Fruit fly (Drosophila melanogaster): ENCODE measurements around the gene CkIIalpha-i1.
A peak's percentile ranks its signal among the peaks of the same experiment; 100 is the strongest.

The CkIIalpha-i1 gene

DNA sequence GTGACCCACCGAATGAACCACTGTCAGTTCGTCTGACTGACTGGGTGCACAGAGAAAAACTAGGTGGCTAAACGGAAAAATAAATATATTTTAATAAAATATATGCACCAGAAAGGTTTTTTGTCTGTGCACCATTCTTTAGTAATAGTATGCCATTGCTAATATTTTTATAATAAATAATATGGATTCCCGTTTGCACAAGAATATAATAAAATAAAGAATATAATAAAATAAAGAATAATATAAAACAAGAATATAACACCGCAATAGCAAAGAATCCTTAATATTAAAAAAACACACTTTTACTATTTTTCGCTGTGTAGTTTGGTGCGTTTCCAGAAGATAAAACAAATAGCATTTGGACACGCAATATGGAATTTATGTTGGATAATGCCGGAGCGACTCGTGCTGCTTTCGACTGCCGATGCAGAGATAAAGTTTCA lies 47.8 kb upstream of the CkIIalpha-i1 start (continued):
- TF ChIP-seq croc (GFP tag; conservative IDR thresholded peaks at IDR 0.05) (peak; percentile 46; the same call in 1 of the 3 replicates), bigmax (GFP tag; optimal IDR thresholded peaks at IDR 0.05) (no peak), kay (GFP tag; optimal IDR thresholded peaks at IDR 0.05) (no peak), CG11398 (GFP tag; optimal IDR thresholded peaks at IDR 0.05) (no peak), tap (tag; optimal IDR thresholded peaks at IDR 0.05) (peak; percentile 71), CG9609 (GFP tag; optimal IDR thresholded peaks at IDR 0.05) (no peak), pzg (GFP tag; optimal IDR thresholded peaks at IDR 0.05) (no peak), D (optimal IDR thresholded peaks at IDR 0.05) (no peak), D (GFP tag; optimal IDR thresholded peaks at IDR 0.05) (peak; percentile 80), CG3726 (GFP tag; IDR thresholded peaks at IDR 0.05) (no peak), pum (GFP tag; optimal IDR thresholded peaks at IDR 0.05) (no peak), MBD-R2 (GFP tag; IDR thresholded peaks at IDR 0.05) (peak; percentile 26; the same call in 1 of the 2 replicates), gcm (GFP tag; optimal IDR thresholded peaks at IDR 0.05) (peak; percentile 59), CG17568 (GFP tag; optimal IDR thresholded peaks at IDR 0.05) (no peak), luna (GFP tag; optimal IDR thresholded peaks at IDR 0.05) (no peak), CG3163 (GFP tag; optimal IDR thresholded peaks at IDR 0.05) (no peak), CG17385 (GFP tag; optimal IDR thresholded peaks at IDR 0.05) (peak; percentile 47), Sin3A (optimal IDR thresholded peaks at IDR 0.05) (no peak), zfh2 (GFP tag; optimal IDR thresholded peaks at IDR 0.05) (no peak), Lpt (GFP tag; optimal IDR thresholded peaks at IDR 0.05) (no peak), MESR4 (GFP tag; optimal IDR thresholded peaks at IDR 0.05) (no peak), YL-1 (GFP tag; optimal IDR thresholded peaks at IDR 0.05) (no peak), toy (GFP tag; IDR thresholded peaks at IDR 0.05) (no peak), Dfd (GFP tag; optimal IDR thresholded peaks at IDR 0.05) (no peak), sob (GFP tag; IDR thresholded peaks at IDR 0.05) (peak; percentile 32; the same call in 1 of the 2 replicates), Ptx1 (GFP tag; IDR thresholded peaks at IDR 0.05) (peak; percentile 65), sima (GFP tag; optimal IDR thresholded peaks at IDR 0.05) (no peak), HLH3B (GFP tag; IDR thresholded peaks at IDR 0.05) (0 out of 2 replicates have a peak, but pooled peaks have one; percentile 21), CG7928 (GFP tag; optimal IDR thresholded peaks at IDR 0.05) (no peak), CG30431 (GFP tag; optimal IDR thresholded peaks at IDR 0.05) (peak; percentile 62), dimm (GFP tag; IDR thresholded peaks at IDR 0.05) (no peak), CG1024 (GFP tag; IDR thresholded peaks at IDR 0.05) (no peak), pros (GFP tag; optimal IDR thresholded peaks at IDR 0.05) (no peak), jing (GFP tag; optimal IDR thresholded peaks at IDR 0.05) (peak; percentile 22), usp (GFP tag; optimal IDR thresholded peaks at IDR 0.05) (no peak), CG2875 (GFP tag; optimal IDR thresholded peaks at IDR 0.05) (peak; percentile 33), CG12104 (GFP tag; optimal IDR thresholded peaks at IDR 0.05) (peak; percentile 36), CG6272 (GFP tag; IDR thresholded peaks at IDR 0.05) (no peak), CG8765 (GFP tag; IDR thresholded peaks at IDR 0.05) (peak; percentile 35; the same call in 1 of the 2 replicates), sqz (GFP tag; optimal IDR thresholded peaks at IDR 0.05) (peak; percentile 31), CG16863 (GFP tag; optimal IDR thresholded peaks at IDR 0.05) (no peak), scrt (GFP tag; optimal IDR thresholded peaks at IDR 0.05) (peak; percentile 21), amos (GFP tag; IDR thresholded peaks at IDR 0.05; ENCODE audit: partially characterized antibody) (no peak), h (optimal IDR thresholded peaks at IDR 0.05) (no peak), oc (tag; optimal IDR thresholded peaks at IDR 0.05) (peak; percentile 56), Opbp (GFP tag; IDR thresholded peaks at IDR 0.05; ENCODE audit: partially characterized antibody) (no peak), CG14965 (GFP tag; optimal IDR thresholded peaks at IDR 0.05; ENCODE audit: borderline replicate concordance) (no peak), CG9797 (GFP tag; optimal IDR thresholded peaks at IDR 0.05) (no peak), CG8478 (optimal IDR thresholded peaks at IDR 0.05) (no peak), Scr (GFP tag; IDR thresholded peaks at IDR 0.05; ENCODE audit: partially characterized antibody) (no peak), CG8359 (GFP tag; optimal IDR thresholded peaks at IDR 0.05; ENCODE audit: borderline replicate concordance) (peak; percentile 61), lbe (GFP tag; optimal IDR thresholded peaks at IDR 0.05) (no peak), CG1603 (tag; optimal IDR thresholded peaks at IDR 0.05) (no peak)
